Fruit fly (Drosophila melanogaster): ENCODE results near the gene CG5800.

Gene CG5800

dm6 chrX:17624983-17625401 is 11.1 kb upstream of the CG5800 start (continued):
- TF ChIP-seq pita (GFP tag; optimal IDR thresholded peaks at IDR 0.05) (no peak), ap (GFP tag; IDR thresholded peaks at IDR 0.05) (peak; percentile 54; the same call in 1 of the 2 replicates), CG2129 (GFP tag; IDR thresholded peaks at IDR 0.05; ENCODE audit: partially characterized antibody) (no peak), GATAe (GFP tag; conservative IDR thresholded peaks at IDR 0.05) (no peak), CG8388 (GFP tag; optimal IDR thresholded peaks at IDR 0.05) (peak; percentile 77), CG12155 (GFP tag; optimal IDR thresholded peaks at IDR 0.05) (peak; percentile 75), CG5245 (GFP tag; optimal IDR thresholded peaks at IDR 0.05) (peak; percentile 74), CG33557 (GFP tag; optimal IDR thresholded peaks at IDR 0.05) (peak; percentile 0), ash1 (GFP tag; optimal IDR thresholded peaks at IDR 0.05) (peak; percentile 38), H15 (GFP tag; IDR thresholded peaks at IDR 0.05) (peak; percentile 68; the same call in 2 of the 3 replicates), CG43689 (GFP tag; IDR thresholded peaks at IDR 0.05) (0 out of 2 replicates have a peak, but pooled peaks have one; percentile 28), Optix (GFP tag; IDR thresholded peaks at IDR 0.05) (peak; percentile 64; the same call in 2 of the 3 replicates), CG12744 (GFP tag; optimal IDR thresholded peaks at IDR 0.05) (peak; percentile 78), al (GFP tag; IDR thresholded peaks at IDR 0.05) (peak; percentile 69), CG13894 (tag; optimal IDR thresholded peaks at IDR 0.05) (peak; percentile 78), sna (GFP tag; IDR thresholded peaks at IDR 0.05; ENCODE audit: partially characterized antibody) (no peak), crp (GFP tag; optimal IDR thresholded peaks at IDR 0.05) (peak in 1 of 2 experiments; percentile 47), CG7271 (tag; optimal IDR thresholded peaks at IDR 0.05) (no peak), insv (GFP tag; optimal IDR thresholded peaks at IDR 0.05) (peak in 1 of 2 experiments; percentile 37), CG10267 (tag; optimal IDR thresholded peaks at IDR 0.05) (peak; percentile 79), CG10959 (GFP tag; IDR thresholded peaks at IDR 0.05) (no peak), CG16815 (GFP tag; optimal IDR thresholded peaks at IDR 0.05) (peak; percentile 62), ase (GFP tag; IDR thresholded peaks at IDR 0.05) (peak; percentile 57; the same call in 2 of the 3 replicates), ssp (GFP tag; IDR thresholded peaks at IDR 0.05) (peak; percentile 51; the same call in 1 of the 2 replicates), D19B (GFP tag; optimal IDR thresholded peaks at IDR 0.05) (peak; percentile 80), CG13296 (GFP tag; optimal IDR thresholded peaks at IDR 0.05) (peak; percentile 94), tll (GFP tag; optimal IDR thresholded peaks at IDR 0.05) (no peak), D (optimal IDR thresholded peaks at IDR 0.05) (no peak), D (GFP tag; optimal IDR thresholded peaks at IDR 0.05) (peak; percentile 77), slbo (GFP tag; IDR thresholded peaks at IDR 0.05) (peak; percentile 75), Trl (optimal IDR thresholded peaks at IDR 0.05) (no peak), Trl (GFP tag; optimal IDR thresholded peaks at IDR 0.05) (peak; percentile 52), CG5953 (GFP tag; IDR thresholded peaks at IDR 0.05) (peak; percentile 70; the same call in 1 of the 2 replicates), pros (GFP tag; optimal IDR thresholded peaks at IDR 0.05) (peak; percentile 6), MTF-1 (GFP tag; optimal IDR thresholded peaks at IDR 0.05; ENCODE audit: borderline replicate concordance) (peak; percentile 69), CG4854 (GFP tag; optimal IDR thresholded peaks at IDR 0.05) (peak; percentile 74), esg (GFP tag; conservative IDR thresholded peaks at IDR 0.05) (peak; percentile 77), Drgx (GFP tag; IDR thresholded peaks at IDR 0.05) (peak; percentile 93), run (tag; optimal IDR thresholded peaks at IDR 0.05) (peak; percentile 89), CG2120 (GFP tag; optimal IDR thresholded peaks at IDR 0.05) (peak; percentile 86), p53 (GFP tag; optimal IDR thresholded peaks at IDR 0.05) (no peak), Pdp1 (GFP tag; optimal IDR thresholded peaks at IDR 0.05) (peak; percentile 65 to 79), Kr (GFP tag; optimal IDR thresholded peaks at IDR 0.05) (no peak), CG17612 (GFP tag; IDR thresholded peaks at IDR 0.05) (peak; percentile 52), Side (GFP tag; optimal IDR thresholded peaks at IDR 0.05) (peak; percentile 74), Lhr (GFP tag; optimal IDR thresholded peaks at IDR 0.05) (peak; percentile 21), CG8290 (GFP tag; optimal IDR thresholded peaks at IDR 0.05) (peak; percentile 32), CG8290 (tag; optimal IDR thresholded peaks at IDR 0.05) (peak in 1 of 2 experiments; percentile 89), Bgb (GFP tag; IDR thresholded peaks at IDR 0.05; ENCODE audit: partially characterized antibody) (no peak), eve (GFP tag; optimal IDR thresholded peaks at IDR 0.05) (peak in 1 of 2 experiments; percentile 98), CG7928 (GFP tag; optimal IDR thresholded peaks at IDR 0.05) (peak; percentile 48)
